Worm (Caenorhabditis elegans): Measurements from ENCODE around the gene R102.1.
"Not testable (repeated sequence)": the region's sequence is repeated elsewhere in the genome, so short reads cannot be mapped to it uniquely, and the experiment has no call there.

R102.1 gene

DNA sequence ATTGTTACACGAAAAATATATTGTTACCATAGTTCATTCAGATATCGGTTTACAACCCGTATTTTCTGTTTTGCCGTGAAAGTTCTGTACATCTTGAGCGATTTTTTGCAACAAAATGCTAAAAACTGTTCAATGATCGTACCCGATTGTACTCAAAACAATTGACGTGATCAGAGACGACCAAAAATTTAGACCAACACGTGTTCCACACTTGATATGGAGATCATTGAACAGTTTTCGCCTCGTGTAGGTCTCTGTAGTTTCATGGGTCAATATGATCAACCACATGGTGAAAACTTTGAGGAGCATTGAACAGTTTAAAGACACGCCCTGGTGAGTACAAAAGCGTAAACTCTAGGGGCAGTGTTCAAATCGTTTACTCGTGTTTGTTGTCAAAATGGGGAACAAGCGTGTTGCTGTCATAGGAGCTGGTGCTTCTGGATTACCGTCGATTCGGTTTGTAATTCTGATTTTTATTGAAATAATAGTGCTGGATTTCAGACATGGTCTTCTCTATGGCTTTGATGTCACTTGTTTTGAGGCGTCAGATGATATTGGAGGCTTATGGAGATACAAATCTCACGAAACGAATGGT lies 3.6 kb upstream of the R102.1 start, which contains the start of gene fmo-2 (continued):
- TF ChIP-seq lin-14 (GFP tag; optimal IDR thresholded peaks at IDR 0.05) (peak; percentile 50), ztf-4 (tag; optimal IDR thresholded peaks at IDR 0.05) (no peak), hlh-4 (tag; optimal IDR thresholded peaks at IDR 0.05) (no peak), nhr-20 (tag; optimal IDR thresholded peaks at IDR 0.05) (peak; percentile 54)

ce11 chrIV:10687307-10687706 lies 1.5 kb downstream of the R102.1 start, which contains the start of gene R102.2:
Gene R102.2, plus strand, starts transcription at chrIV:10687607.
- not testable (repeated sequence) for TF ChIP-seq C16A3.4, tbx-2, hlh-4 (tag; optimal IDR thresholded peaks at IDR 0.05)

DNA sequence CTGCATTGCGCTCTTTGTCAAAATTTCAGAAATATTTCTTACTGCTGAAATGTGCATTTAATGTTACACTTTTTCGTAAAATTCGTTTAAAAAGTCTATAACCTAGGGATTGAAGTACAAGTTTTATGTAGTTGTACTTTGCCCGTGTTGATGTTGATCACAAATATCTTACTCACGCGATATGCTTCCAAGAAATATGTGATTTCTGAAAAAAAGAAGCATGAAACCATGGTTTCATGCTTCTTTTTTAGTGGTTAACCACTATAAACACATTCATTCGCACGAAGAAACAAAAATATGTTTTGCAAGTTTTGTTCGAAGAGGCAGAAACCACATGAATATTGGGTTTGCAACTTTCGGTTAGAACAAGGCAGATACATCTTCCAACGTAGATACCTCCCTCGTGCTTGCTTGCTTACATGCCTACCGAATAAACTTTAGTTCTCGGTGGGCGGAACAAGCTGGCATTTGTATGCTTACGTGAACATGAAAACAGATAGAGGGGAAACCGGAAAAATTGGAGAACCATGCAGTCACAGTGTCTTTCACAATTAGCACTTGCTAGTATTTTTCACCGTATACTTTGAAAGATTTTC lies 3.2 kb downstream of the R102.1 start, which contains the start of gene R102.3:
Gene R102.3, plus strand, starts transcription at position 546 of the 596 bp plus-strand sequence.
- TF ChIP-seq tlp-1 (tag; optimal IDR thresholded peaks at IDR 0.05) (no peak), dpl-1 (GFP tag; optimal IDR thresholded peaks at IDR 0.05) (no peak), nhr-71 (tag; optimal IDR thresholded peaks at IDR 0.05) (peak; percentile 59), nhr-47 (tag; optimal IDR thresholded peaks at IDR 0.05) (peak; percentile 41), mep-1 (tag; optimal IDR thresholded peaks at IDR 0.05) (no peak), aha-1 (tag; optimal IDR thresholded peaks at IDR 0.05) (no peak), ztf-11 (tag; optimal IDR thresholded peaks at IDR 0.05) (no peak), efl-3 (GFP tag; optimal IDR thresholded peaks at IDR 0.05) (no peak), rnt-1 (tag; optimal IDR thresholded peaks at IDR 0.05) (no peak), swsn-7 (tag; optimal IDR thresholded peaks at IDR 0.05) (no peak), sox-4 (tag; optimal IDR thresholded peaks at IDR 0.05) (peak; percentile 22), unc-98 (GFP tag; IDR thresholded peaks at IDR 0.05) (no peak), Y116A8C.19 (tag; optimal IDR thresholded peaks at IDR 0.05; ENCODE audit: borderline replicate concordance) (no peak), F16B12.6 (tag; optimal IDR thresholded peaks at IDR 0.05) (no peak), fkh-8 (tag; optimal IDR thresholded peaks at IDR 0.05) (peak; percentile 73), snpc-4 (tag; optimal IDR thresholded peaks at IDR 0.05) (no peak)

- no peak for TF ChIP-seq ceh-90 (tag; optimal IDR thresholded peaks at IDR 0.05)
- TF ChIP-seq aly-2 (tag; optimal IDR thresholded peaks at IDR 0.05): no peak
Measured at ce11 chrIV:10690139-10690538, 4.3 kb downstream of the R102.1 start, which contains the start of gene R102.8. Gene R102.8, minus strand, starts transcription at chrIV:10690239.

- TF ChIP-seq ceh-8 (GFP tag; optimal IDR thresholded peaks at IDR 0.05) (no peak), nhr-90 (tag; optimal IDR thresholded peaks at IDR 0.05; ENCODE audit: poor library complexity) (no peak), unc-130 (tag; optimal IDR thresholded peaks at IDR 0.05) (no peak), pax-3 (tag; optimal IDR thresholded peaks at IDR 0.05) (no peak), sox-4 (tag; optimal IDR thresholded peaks at IDR 0.05) (no peak), ama-1 (optimal IDR thresholded peaks at IDR 0.05) (no peak), nhr-85 (tag) (no peak), lin-15B (tag; optimal IDR thresholded peaks at IDR 0.05) (no peak), pag-3 (tag; optimal IDR thresholded peaks at IDR 0.05; ENCODE audit: borderline replicate concordance, insufficient read depth) (no peak), vab-15 (tag; optimal IDR thresholded peaks at IDR 0.05) (no peak), nhr-77 (tag; optimal IDR thresholded peaks at IDR 0.05) (no peak), ceh-90 (tag; optimal IDR thresholded peaks at IDR 0.05) (no peak)
Measured at ce11 chrIV:10695203-10695602, 9.4 kb downstream of the R102.1 start, which contains the start of gene R102.4. Gene R102.4, minus strand, starts transcription at chrIV:10695303.

All from whole organism, L1 larva.